Worm (Caenorhabditis elegans): Measurements from ENCODE around the gene R05F9.11.
A peak's percentile ranks its signal among the peaks of the same experiment; 100 is the strongest.

- TF ChIP-seq snpc-4 (tag; optimal IDR thresholded peaks at IDR 0.05) (no peak), ham-2 (GFP tag; optimal IDR thresholded peaks at IDR 0.05) (peak; percentile 40), ztf-11 (tag; optimal IDR thresholded peaks at IDR 0.05) (no peak), unc-39 (tag; optimal IDR thresholded peaks at IDR 0.05) (no peak), drap-1 (GFP tag; optimal IDR thresholded peaks at IDR 0.05) (no peak), unc-62 (GFP tag; optimal IDR thresholded peaks at IDR 0.05) (peak; percentile 76), elt-1 (tag; optimal IDR thresholded peaks at IDR 0.05; ENCODE audit: borderline replicate concordance, insufficient read depth) (no peak), nhr-76 (tag; optimal IDR thresholded peaks at IDR 0.05) (no peak)
Observed at ce11 chrII:4908160-4908559, 5.9 kb downstream of the R05F9.11 start.
